Worm (Caenorhabditis elegans): Measurements from ENCODE around the gene glb-10.

Gene glb-10

ce11 chrII:6345195-6346158 lies 36.4 kb upstream of the glb-10 start, which contains the start of gene C32D5.8:
Gene C32D5.8, minus strand, starts transcription at chrII:6345964.
- TF ChIP-seq nhr-10 (tag; optimal IDR thresholded peaks at IDR 0.05) (no peak), ama-1 (optimal IDR thresholded peaks at IDR 0.05) (peak; percentile 38), lsy-2 (tag; optimal IDR thresholded peaks at IDR 0.05) (peak in 1 of 2 experiments; percentile 4), gmeb-1 (tag; optimal IDR thresholded peaks at IDR 0.05) (no peak), ztf-4 (tag; optimal IDR thresholded peaks at IDR 0.05) (peak; percentile 12), nhr-21 (tag; optimal IDR thresholded peaks at IDR 0.05) (peak; percentile 51), fos-1 (tag; optimal IDR thresholded peaks at IDR 0.05) (peak; percentile 23), blmp-1 (tag; optimal IDR thresholded peaks at IDR 0.05; ENCODE audit: insufficient read depth) (peak; percentile 45), F13H6.1 (tag; optimal IDR thresholded peaks at IDR 0.05) (no peak), crh-2 (tag; optimal IDR thresholded peaks at IDR 0.05) (peak; percentile 33), sma-3 (GFP tag; optimal IDR thresholded peaks at IDR 0.05) (peak; percentile 10), sma-9 (GFP tag; optimal IDR thresholded peaks at IDR 0.05) (peak; percentile 48), sma-9 (tag; optimal IDR thresholded peaks at IDR 0.05) (no peak), nhr-23 (tag; optimal IDR thresholded peaks at IDR 0.05) (no peak), lin-39 (tag; optimal IDR thresholded peaks at IDR 0.05) (no peak), ceh-16 (tag; optimal IDR thresholded peaks at IDR 0.05) (peak; percentile 57), zag-1 (tag; optimal IDR thresholded peaks at IDR 0.05) (no peak), nhr-25 (tag; optimal IDR thresholded peaks at IDR 0.05) (peak; percentile 79), mbf-1 (tag; optimal IDR thresholded peaks at IDR 0.05) (no peak)

ce11 chrII:6344513-6344912 lies 35.4 kb upstream of the glb-10 start:
- TF ChIP-seq mbf-1 (tag; optimal IDR thresholded peaks at IDR 0.05) = no peak
- no peak for TF ChIP-seq ztf-1 (GFP tag; conservative IDR thresholded peaks at IDR 0.05)
- TF ChIP-seq ztf-4 (tag; optimal IDR thresholded peaks at IDR 0.05) = no peak
- no peak for TF ChIP-seq lin-13 (GFP tag; optimal IDR thresholded peaks at IDR 0.05)

- peak; percentile 13 for TF ChIP-seq F13H6.1 (tag; optimal IDR thresholded peaks at IDR 0.05)
- TF ChIP-seq ama-1 (optimal IDR thresholded peaks at IDR 0.05) = no peak
- TF ChIP-seq mdl-1 (tag; optimal IDR thresholded peaks at IDR 0.05) = no peak
- no peak for TF ChIP-seq lin-39 (tag; optimal IDR thresholded peaks at IDR 0.05)
- TF ChIP-seq snpc-4 (tag; optimal IDR thresholded peaks at IDR 0.05) = no peak
- TF ChIP-seq crh-2 (tag; optimal IDR thresholded peaks at IDR 0.05) = peak; percentile 9
- no peak for TF ChIP-seq elt-3 (tag; optimal IDR thresholded peaks at IDR 0.05)
- peak; percentile 27 for TF ChIP-seq C34F6.9 (tag; optimal IDR thresholded peaks at IDR 0.05)
- peak; percentile 59 for TF ChIP-seq nhr-129 (tag; optimal IDR thresholded peaks at IDR 0.05)
- peak in 1 of 2 experiments; percentile 34 for TF ChIP-seq lsy-2 (tag; optimal IDR thresholded peaks at IDR 0.05)
- TF ChIP-seq nhr-77 (tag; optimal IDR thresholded peaks at IDR 0.05) = no peak
- peak; percentile 17 for TF ChIP-seq egl-27 (tag; optimal IDR thresholded peaks at IDR 0.05)
- TF ChIP-seq unc-55 (GFP tag; optimal IDR thresholded peaks at IDR 0.05) = peak; percentile 4
- no peak for TF ChIP-seq nhr-237 (tag; optimal IDR thresholded peaks at IDR 0.05)
- TF ChIP-seq nhr-25 (tag; optimal IDR thresholded peaks at IDR 0.05) = peak; percentile 72
- no peak for TF ChIP-seq ZK546.5 (tag; optimal IDR thresholded peaks at IDR 0.05)
- TF ChIP-seq aly-2 (tag; optimal IDR thresholded peaks at IDR 0.05) = no peak
- TF ChIP-seq nhr-6 (tag; optimal IDR thresholded peaks at IDR 0.05) = no peak
- TF ChIP-seq ztf-4 (tag; optimal IDR thresholded peaks at IDR 0.05) = peak; percentile 6
- no peak for TF ChIP-seq ztf-1 (GFP tag; conservative IDR thresholded peaks at IDR 0.05)
- TF ChIP-seq blmp-1 (tag; optimal IDR thresholded peaks at IDR 0.05; ENCODE audit: insufficient read depth) = peak; percentile 72
- no peak for TF ChIP-seq skn-1 (tag; optimal IDR thresholded peaks at IDR 0.05)
- no peak for TF ChIP-seq peb-1 (tag; optimal IDR thresholded peaks at IDR 0.05)
- no peak for TF ChIP-seq lin-11 (tag; optimal IDR thresholded peaks at IDR 0.05)
- TF ChIP-seq alr-1 (tag; optimal IDR thresholded peaks at IDR 0.05) = no peak
- TF ChIP-seq nhr-21 (tag; optimal IDR thresholded peaks at IDR 0.05) = peak; percentile 39
- peak; percentile 48 for TF ChIP-seq sma-9 (GFP tag; optimal IDR thresholded peaks at IDR 0.05)
- no peak for TF ChIP-seq sma-9 (tag; optimal IDR thresholded peaks at IDR 0.05)
- TF ChIP-seq ceh-16 (tag; optimal IDR thresholded peaks at IDR 0.05) = no peak
- no peak for TF ChIP-seq nhr-23 (tag; optimal IDR thresholded peaks at IDR 0.05)
Measured at ce11 chrII:6343893-6344292, 34.8 kb upstream of the glb-10 start, which contains the start of gene txt-18. Gene txt-18, plus strand, starts transcription at chrII:6344072.
